Fruit fly (Drosophila melanogaster) whole organism, wandering third instar larva: ENCODE data around the gene His3.3A.

Experiments used
- Abd-B ChIP-seq: fragments of >200 bp; optimal IDR thresholded peaks from 2 replicates; lab custom pipeline; 2017; ENCODE audit warnings: missing biosample characterization, missing genetic modification characterization
- Dfd ChIP-seq: fragments of >200 bp; optimal IDR thresholded peaks from 2 replicates; lab custom pipeline; 2017; ENCODE audit warnings: missing biosample characterization, missing genetic modification characterization
- Jra ChIP-seq: sonication (Bioruptor generic); optimal IDR thresholded peaks from 2 replicates; lab custom pipeline; 2016; ENCODE audit warnings: missing biosample characterization, missing genetic modification characterization
- OdsH ChIP-seq: fragments of 200-800 bp; sonication (Bioruptor generic); optimal IDR thresholded peaks from 2 replicates; lab custom pipeline; 2016; ENCODE audit warnings: missing biosample characterization, mild to moderate bottlenecking, missing genetic modification characterization
- Rel ChIP-seq, 2 experiments: fragments of 200-800 bp; sonication (Bioruptor generic) in 1 of 2; optimal IDR thresholded peaks; 2 replicates in 1 of 2; 3 replicates in 1 of 2; lab custom pipeline; 2016 to 2019; ENCODE audit warnings: mild to moderate bottlenecking in 2 of 2, missing biosample characterization in 2 of 2, missing genetic modification characterization in 2 of 2, moderate library complexity in 1 of 2
- lola ChIP-seq: fragments of >200 bp; optimal IDR thresholded peaks from 2 replicates; lab custom pipeline; 2017; ENCODE audit warnings: missing biosample characterization, missing genetic modification characterization
- pan ChIP-seq: fragments of >200 bp; optimal IDR thresholded peaks from 2 replicates; lab custom pipeline; 2017
- psq ChIP-seq: fragments of 200-800 bp; sonication (Bioruptor generic); optimal IDR thresholded peaks from 3 replicates; lab custom pipeline; 2017; ENCODE audit warnings: missing biosample characterization, mild to moderate bottlenecking, missing genetic modification characterization, moderate library complexity
- sv ChIP-seq: fragments of 200-800 bp; sonication (Bioruptor generic); optimal IDR thresholded peaks from 3 replicates; lab custom pipeline; 2016; ENCODE audit warnings: missing biosample characterization, missing genetic modification characterization
- woc ChIP-seq: sonication (Bioruptor generic); optimal IDR thresholded peaks from 2 replicates; lab custom pipeline; 2016; ENCODE audit warnings: missing biosample characterization, mild to moderate bottlenecking, missing genetic modification characterization

DNA sequence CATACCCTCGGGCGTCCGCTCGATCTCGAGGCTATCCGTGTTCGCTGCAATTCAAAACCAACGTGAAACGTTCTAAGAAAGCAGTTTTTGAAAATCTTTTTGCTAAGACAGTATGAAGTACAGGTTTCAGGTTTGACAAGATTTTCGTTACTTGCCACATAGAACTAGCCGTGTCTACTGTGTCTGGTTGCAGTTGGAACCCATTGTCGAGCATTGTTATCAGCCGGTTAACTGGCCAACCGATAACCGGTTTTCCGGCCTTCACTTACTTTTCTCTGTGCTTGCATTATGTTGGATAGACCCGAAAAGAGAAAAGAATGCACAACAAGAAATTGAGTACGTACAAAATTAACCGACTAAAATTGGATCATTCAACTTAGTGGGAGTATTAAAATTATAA lies 4.9 kb upstream of the His3.3A start:
- TF ChIP-seq lola, result no peak
- no peak for TF ChIP-seq Jra (GFP tag; lab: Kevin White, UChicago)
- no peak for TF ChIP-seq Rel (GFP tag; optimal IDR thresholded peaks at IDR 0.05; lab: Kevin White, UChicago)
- no peak for TF ChIP-seq Rel (tag; optimal IDR thresholded peaks at IDR 0.05; lab: Kevin White, UChicago)
- no peak for TF ChIP-seq Dfd (GFP tag; lab: Kevin White, UChicago)
- TF ChIP-seq woc, result no peak
- no peak for TF ChIP-seq Abd-B (GFP tag; lab: Kevin White, UChicago)
- no peak for TF ChIP-seq OdsH
- no peak for TF ChIP-seq psq (GFP tag; lab: Kevin White, UChicago)
- TF ChIP-seq pan (lab: Kevin White, UChicago), result no peak
- no peak for TF ChIP-seq sv (GFP tag; lab: Kevin White, UChicago)
